Fruit fly (Drosophila melanogaster) whole organism, prepupa: ENCODE data around the gene Trc8.

Experiments used
- Blimp-1 ChIP-seq: fragments of 200-800 bp; sonication (Bioruptor generic); optimal IDR thresholded peaks from 3 replicates; lab custom pipeline; 2017; ENCODE audit warnings: missing biosample characterization, missing genetic modification characterization, mild to moderate bottlenecking, moderate library complexity, missing genetic modification reagents
- CG10631 ChIP-seq: fragments of 200-800 bp; sonication (Bioruptor generic); optimal IDR thresholded peaks from 2 replicates; lab custom pipeline; 2016; ENCODE audit warnings: missing biosample characterization, missing genetic modification characterization
- CG10669 ChIP-seq: fragments of 200-800 bp; sonication (Bioruptor generic); optimal IDR thresholded peaks from 3 replicates; lab custom pipeline; 2018; ENCODE audit warnings: missing biosample characterization, mild to moderate bottlenecking, missing genetic modification characterization, moderate library complexity
- CG11294 ChIP-seq: fragments of 200-800 bp; sonication (Bioruptor generic); IDR thresholded peaks from 2 replicates; pipeline ENCODE4 v1.3.6; 2022; ENCODE audit warnings: missing biosample characterization, missing genetic modification characterization
- CG11762 ChIP-seq: fragments of 200-800 bp; sonication (Bioruptor generic); optimal IDR thresholded peaks from 3 replicates; lab custom pipeline; 2016; ENCODE audit warnings: missing biosample characterization, missing genetic modification characterization; ENCODE audit not compliant: insufficient read depth
- CG11902 ChIP-seq: fragments of 200-800 bp; sonication (Bioruptor generic); optimal IDR thresholded peaks from 3 replicates; lab custom pipeline; 2016; ENCODE audit warnings: missing biosample characterization, missing genetic modification characterization
- CG15336 ChIP-seq: fragments of 200-800 bp; sonication (Bioruptor generic); IDR thresholded peaks from 2 replicates; pipeline ENCODE4 v1.3.6; 2022; ENCODE audit warnings: missing biosample characterization, missing genetic modification characterization
- CG1621 ChIP-seq: fragments of 200-800 bp; sonication (Bioruptor generic); optimal IDR thresholded peaks from 3 replicates; lab custom pipeline; 2018; ENCODE audit warnings: missing biosample characterization, mild to moderate bottlenecking, missing genetic modification characterization
- CG3032 ChIP-seq: fragments of 200-800 bp; optimal IDR thresholded peaks from 2 replicates; lab custom pipeline; 2019; ENCODE audit warnings: missing biosample characterization, mild to moderate bottlenecking, missing genetic modification characterization, moderate library complexity
- CG31627 ChIP-seq: fragments of 200-800 bp; sonication (Bioruptor generic); optimal IDR thresholded peaks from 3 replicates; lab custom pipeline; 2016; ENCODE audit warnings: missing biosample characterization, missing genetic modification characterization
- CG32006 ChIP-seq: fragments of 200-800 bp; sonication (Bioruptor generic); optimal IDR thresholded peaks from 3 replicates; lab custom pipeline; 2017; ENCODE audit warnings: missing biosample characterization, mild to moderate bottlenecking, missing genetic modification characterization
- CG34406 ChIP-seq: fragments of 200-800 bp; sonication (Bioruptor generic); optimal IDR thresholded peaks from 3 replicates; lab custom pipeline; 2016; ENCODE audit warnings: missing biosample characterization, missing genetic modification characterization
- CG3919 ChIP-seq: fragments of 200-800 bp; sonication (Bioruptor generic); optimal IDR thresholded peaks from 3 replicates; lab custom pipeline; 2016; ENCODE audit warnings: missing biosample characterization, missing genetic modification characterization
- CG4318 ChIP-seq: fragments of 200-800 bp; sonication (Bioruptor generic); optimal IDR thresholded peaks from 3 replicates; lab custom pipeline; 2017; ENCODE audit warnings: missing biosample characterization, mild to moderate bottlenecking, missing genetic modification characterization
- CG6276 ChIP-seq: fragments of 200-800 bp; sonication (Bioruptor generic); optimal IDR thresholded peaks from 2 replicates; lab custom pipeline; 2017; ENCODE audit warnings: missing biosample characterization, mild to moderate bottlenecking, missing genetic modification characterization
- CG6808 ChIP-seq: fragments of 200-800 bp; sonication (Bioruptor generic); optimal IDR thresholded peaks from 3 replicates; lab custom pipeline; 2017; ENCODE audit warnings: missing biosample characterization, missing genetic modification characterization, mild to moderate bottlenecking, moderate library complexity, missing genetic modification reagents
- CG6854 ChIP-seq: fragments of 200-800 bp; sonication (Bioruptor generic); optimal IDR thresholded peaks from 2 replicates; lab custom pipeline; 2017; ENCODE audit warnings: missing biosample characterization, mild to moderate bottlenecking, missing genetic modification characterization
- CG7368 ChIP-seq: fragments of 200-800 bp; sonication (Bioruptor generic); optimal IDR thresholded peaks from 3 replicates; lab custom pipeline; 2016; ENCODE audit warnings: missing biosample characterization, missing genetic modification characterization
- CG8119 ChIP-seq: fragments of 200-800 bp; sonication (Bioruptor generic); IDR thresholded peaks from 3 replicates; pipeline ENCODE4 v1.3.6; 2022; ENCODE audit warnings: missing biosample characterization, missing genetic modification characterization
- CG8319 ChIP-seq: fragments of 200-800 bp; sonication (Bioruptor generic); optimal IDR thresholded peaks from 3 replicates; lab custom pipeline; 2016; ENCODE audit warnings: missing biosample characterization, missing genetic modification characterization
- CG8632 ChIP-seq: fragments of 200-800 bp; sonication (Bioruptor generic); optimal IDR thresholded peaks from 3 replicates; lab custom pipeline; 2016; ENCODE audit warnings: missing biosample characterization, missing genetic modification characterization
- Eip75B ChIP-seq: fragments of 200-800 bp; sonication (Bioruptor generic); optimal IDR thresholded peaks from 3 replicates; lab custom pipeline; 2016; ENCODE audit warnings: missing biosample characterization, missing genetic modification characterization
- Eip78C ChIP-seq: fragments of 200-800 bp; sonication (Bioruptor generic); peaks from one replicate; lab custom pipeline; 2016; ENCODE audit warnings: missing biosample characterization, missing genetic modification characterization
- Eip93F ChIP-seq: fragments of 200-800 bp; sonication (Bioruptor generic); optimal IDR thresholded peaks from 2 replicates; lab custom pipeline; 2016; ENCODE audit warnings: missing biosample characterization, mild to moderate bottlenecking, missing genetic modification characterization
- Ets21C ChIP-seq: fragments of 200-800 bp; sonication (Bioruptor generic); optimal IDR thresholded peaks from 3 replicates; lab custom pipeline; 2016; ENCODE audit warnings: missing biosample characterization, missing genetic modification characterization
- Ets96B ChIP-seq: fragments of 200-800 bp; optimal IDR thresholded peaks from 2 replicates; lab custom pipeline; 2019; ENCODE audit warnings: missing biosample characterization, mild to moderate bottlenecking, missing genetic modification characterization, moderate library complexity
- Gug ChIP-seq: fragments of 200-800 bp; sonication (Bioruptor generic); IDR thresholded peaks from 2 replicates; pipeline ENCODE4 v1.3.6; 2022; ENCODE audit warnings: missing biosample characterization, missing genetic modification characterization
- Hr38 ChIP-seq: sonication (Bioruptor generic); optimal IDR thresholded peaks from 2 replicates; lab custom pipeline; 2016; ENCODE audit warnings: missing biosample characterization, missing genetic modification characterization
- Hr4 ChIP-seq: fragments of 200-800 bp; sonication (Bioruptor generic); optimal IDR thresholded peaks from 3 replicates; lab custom pipeline; 2016; ENCODE audit warnings: missing biosample characterization, missing genetic modification characterization
- Lpt ChIP-seq: fragments of 200-800 bp; sonication (Bioruptor generic); optimal IDR thresholded peaks from 3 replicates; lab custom pipeline; 2016; ENCODE audit warnings: missing biosample characterization, missing genetic modification characterization
- Met ChIP-seq: fragments of 200-800 bp; sonication (Bioruptor generic); optimal IDR thresholded peaks from 3 replicates; lab custom pipeline; 2016; ENCODE audit warnings: missing biosample characterization, missing genetic modification characterization
- OdsH ChIP-seq: fragments of 200-800 bp; sonication (Bioruptor generic); optimal IDR thresholded peaks from 3 replicates; lab custom pipeline; 2016; ENCODE audit warnings: missing biosample characterization, missing genetic modification characterization
- Smox ChIP-seq: fragments of 200-800 bp; sonication (Bioruptor generic); optimal IDR thresholded peaks from 3 replicates; lab custom pipeline; 2016; ENCODE audit warnings: missing biosample characterization, missing genetic modification characterization
- Sox102F ChIP-seq: fragments of 200-800 bp; sonication (Bioruptor generic); optimal IDR thresholded peaks from 2 replicates; lab custom pipeline; 2016; ENCODE audit warnings: missing biosample characterization, mild to moderate bottlenecking, missing genetic modification characterization
- Sox15 ChIP-seq: fragments of 200-800 bp; sonication (Bioruptor generic); optimal IDR thresholded peaks from 3 replicates; lab custom pipeline; 2016; ENCODE audit warnings: missing biosample characterization, missing genetic modification characterization
- achi ChIP-seq: fragments of 200-800 bp; sonication (Bioruptor generic); optimal IDR thresholded peaks from 3 replicates; lab custom pipeline; 2016; ENCODE audit warnings: missing biosample characterization, missing genetic modification characterization
- cyc ChIP-seq: fragments of 200-800 bp; sonication (Bioruptor generic); optimal IDR thresholded peaks from 3 replicates; lab custom pipeline; 2016; ENCODE audit warnings: missing biosample characterization, missing genetic modification characterization
- dac ChIP-seq: fragments of 200-800 bp; sonication (Bioruptor generic); optimal IDR thresholded peaks from 2 replicates; lab custom pipeline; 2017; ENCODE audit warnings: missing biosample characterization, mild to moderate bottlenecking, missing genetic modification characterization
- dsx ChIP-seq: fragments of 200-800 bp; optimal IDR thresholded peaks from 3 replicates; lab custom pipeline; 2019; ENCODE audit warnings: missing biosample characterization, mild to moderate bottlenecking, missing genetic modification characterization, moderate library complexity; ENCODE audit not compliant: poor library complexity, severe bottlenecking
- esn ChIP-seq: fragments of 200-800 bp; sonication (Bioruptor generic); optimal IDR thresholded peaks from 2 replicates; lab custom pipeline; 2016; ENCODE audit warnings: missing biosample characterization, mild to moderate bottlenecking, missing genetic modification characterization, moderate library complexity
- fd85E ChIP-seq: fragments of 200-800 bp; sonication (Bioruptor generic); optimal IDR thresholded peaks from 3 replicates; lab custom pipeline; 2016; ENCODE audit warnings: missing biosample characterization, missing genetic modification characterization
- fkh ChIP-seq: fragments of 200-800 bp; sonication (Bioruptor generic); optimal IDR thresholded peaks from 3 replicates; lab custom pipeline; 2017; ENCODE audit warnings: missing biosample characterization, mild to moderate bottlenecking, missing genetic modification characterization, moderate library complexity
- lz ChIP-seq: fragments of 200-800 bp; sonication (Bioruptor generic); optimal IDR thresholded peaks from 3 replicates; lab custom pipeline; 2016; ENCODE audit warnings: missing biosample characterization, missing genetic modification characterization
- salr ChIP-seq, 2 experiments: fragments of 200-800 bp; sonication (Bioruptor generic); optimal IDR thresholded peaks; 3 replicates each; lab custom pipeline; 2016 to 2018; ENCODE audit warnings: missing biosample characterization in 2 of 2, missing genetic modification characterization in 2 of 2, mild to moderate bottlenecking in 1 of 2
- spab ChIP-seq: fragments of 200-800 bp; sonication (Bioruptor generic); optimal IDR thresholded peaks from 2 replicates; lab custom pipeline; 2017; ENCODE audit warnings: missing biosample characterization, mild to moderate bottlenecking, missing genetic modification characterization, missing genetic modification reagents
- ss ChIP-seq, 2 experiments: fragments of 200-800 bp; sonication (Bioruptor generic); optimal IDR thresholded peaks; 2 replicates in 1 of 2; 3 replicates in 1 of 2; lab custom pipeline; 2017 to 2018; ENCODE audit warnings: mild to moderate bottlenecking in 2 of 2, missing biosample characterization in 2 of 2, missing genetic modification characterization in 2 of 2, moderate library complexity in 1 of 2
- svp ChIP-seq: fragments of 200-800 bp; sonication (Bioruptor generic); peaks from one replicate; lab custom pipeline; 2016; ENCODE audit warnings: missing biosample characterization, missing genetic modification characterization
- topi ChIP-seq: fragments of 200-800 bp; sonication (Bioruptor generic); optimal IDR thresholded peaks from 3 replicates; lab custom pipeline; 2016; ENCODE audit warnings: missing biosample characterization, missing genetic modification characterization

The Trc8 gene

dm6 chr3R:29461846-29462245 is 41.8 kb downstream of the Trc8 start (continued):
- TF ChIP-seq Sox15 (GFP tag; lab: Kevin White, UChicago) (no peak), Smox (peak; percentile 3), CG34406 (GFP tag; lab: Kevin White, UChicago) (peak; percentile 1), CG8119 (GFP tag; lab: Robert Waterston, UW) (no peak), CG7368 (GFP tag; lab: Kevin White, UChicago) (peak; percentile 23), CG11902 (no peak), Hr38 (no peak), esn (GFP tag; lab: Kevin White, UChicago) (no peak), CG3032 (tag; lab: Kevin White, UChicago) (no peak), topi (GFP tag; lab: Kevin White, UChicago) (no peak), Ets21C (GFP tag; lab: Kevin White, UChicago) (no peak), CG10631 (GFP tag; lab: Kevin White, UChicago) (peak; percentile 23), CG32006 (GFP tag; lab: Kevin White, UChicago) (no peak)

- TF ChIP-seq Ets96B (tag; lab: Kevin White, UChicago) (no peak), Ets21C (GFP tag; lab: Kevin White, UChicago) (peak; percentile 7), Eip75B (GFP tag; lab: Kevin White, UChicago) (peak; percentile 55), CG4318 (GFP tag; lab: Kevin White, UChicago) (no peak), cyc (GFP tag; lab: Kevin White, UChicago) (peak; percentile 57), CG6808 (no peak), OdsH (GFP tag; lab: Kevin White, UChicago) (peak; percentile 22), Gug (GFP tag; lab: Robert Waterston, UW) (no peak), CG31627 (GFP tag; lab: Kevin White, UChicago) (peak; percentile 55), svp (GFP tag; lab: Kevin White, UChicago) (peak; percentile 90), dac (GFP tag; lab: Kevin White, UChicago) (no peak), salr (GFP tag; optimal IDR thresholded peaks at IDR 0.05; lab: Kevin White, UChicago) (no peak), ss (GFP tag; optimal IDR thresholded peaks at IDR 0.05; lab: Kevin White, UChicago) (no peak), Eip78C (GFP tag; lab: Kevin White, UChicago) (peak; percentile 65), spab (no peak), topi (GFP tag; lab: Kevin White, UChicago) (peak; percentile 42), Hr4 (GFP tag; lab: Kevin White, UChicago) (no peak), Eip93F (no peak), CG32006 (GFP tag; lab: Kevin White, UChicago) (peak; percentile 28), Lpt (GFP tag; lab: Kevin White, UChicago) (no peak), Sox15 (GFP tag; lab: Kevin White, UChicago) (peak; percentile 10), CG34406 (GFP tag; lab: Kevin White, UChicago) (no peak), Met (GFP tag; lab: Kevin White, UChicago) (peak; percentile 54), CG6276 (GFP tag; lab: Kevin White, UChicago) (no peak), CG11762 (GFP tag; lab: Kevin White, UChicago) (no peak), CG11294 (GFP tag; lab: Robert Waterston, UW) (no peak), lz (GFP tag; lab: Kevin White, UChicago) (peak; percentile 48), CG3032 (tag; lab: Kevin White, UChicago) (no peak), fkh (GFP tag; lab: Kevin White, UChicago) (no peak), CG15336 (GFP tag; lab: Robert Waterston, UW) (0 out of 2 replicates have a peak, but pooled peaks have one; percentile 12), CG10669 (peak; percentile 23), CG1621 (tag; lab: Kevin White, UChicago) (peak; percentile 27), dsx (GFP tag; lab: Kevin White, UChicago) (peak; percentile 5), CG6854 (GFP tag; lab: Kevin White, UChicago) (no peak), CG3919 (peak; percentile 39), CG8119 (GFP tag; lab: Robert Waterston, UW) (no peak), Blimp-1 (no peak), CG8319 (GFP tag; lab: Kevin White, UChicago) (peak; percentile 12), esn (GFP tag; lab: Kevin White, UChicago) (peak; percentile 44), achi (peak; percentile 21), CG8632 (GFP tag; lab: Kevin White, UChicago) (peak; percentile 8), fd85E (no peak), CG10631 (GFP tag; lab: Kevin White, UChicago) (peak; percentile 48), Sox102F (peak; percentile 30), Hr38 (no peak), Smox (peak; percentile 41)
Observed at dm6 chr3R:29461069-29461468, 42.5 kb downstream of the Trc8 start.
